Worm (Caenorhabditis elegans) whole organism, L2 larva: Measurements from ENCODE around the gene zipt-15.

Source experiments
- R02D3.7 ChIP-seq: fragments of 150-350 bp; optimal IDR thresholded peaks from 2 replicates; lab custom pipeline; 2014; ENCODE audit warnings: missing biosample characterization, missing genetic modification characterization
- ZK546.5 ChIP-seq: sonication (generic microtip); optimal IDR thresholded peaks from 2 replicates; lab custom pipeline; 2017; ENCODE audit warnings: missing biosample characterization, missing genetic modification characterization
- aly-2 ChIP-seq: fragments of 150-350 bp; optimal IDR thresholded peaks from 2 replicates; lab custom pipeline; 2014; ENCODE audit warnings: missing biosample characterization, missing genetic modification characterization
- ceh-82 ChIP-seq: fragments of 150-350 bp; optimal IDR thresholded peaks from 2 replicates; lab custom pipeline; 2014; ENCODE audit warnings: missing biosample characterization, missing genetic modification characterization
- elt-3 ChIP-seq: sonication (generic microtip); optimal IDR thresholded peaks from 2 replicates; lab custom pipeline; 2017; ENCODE audit warnings: missing biosample characterization, missing genetic modification characterization
- fos-1 ChIP-seq: fragments of 150-350 bp; optimal IDR thresholded peaks from 2 replicates; lab custom pipeline; 2014; ENCODE audit warnings: missing biosample characterization, missing genetic modification characterization
- lin-11 ChIP-seq: fragments of 150-350 bp; sonication (generic microtip); optimal IDR thresholded peaks from 2 replicates; lab custom pipeline; 2014; ENCODE audit warnings: missing biosample characterization, missing genetic modification characterization, inconsistent platforms, mixed read lengths
- lsy-2 ChIP-seq, 2 experiments: fragments of 150-350 bp in 1 of 2; sonication (generic microtip) in 1 of 2; optimal IDR thresholded peaks; 2 replicates each; lab custom pipeline; 2014 to 2017; ENCODE audit warnings: missing biosample characterization in 2 of 2, missing genetic modification characterization in 2 of 2
- mdl-1 ChIP-seq, 2 experiments: fragments of 150-350 bp in 1 of 2; sonication (generic microtip) in 1 of 2; optimal IDR thresholded peaks; 2 replicates each; lab custom pipeline; 2017; ENCODE audit warnings: missing biosample characterization in 2 of 2, missing genetic modification characterization in 2 of 2
- nhr-11 ChIP-seq: fragments of 150-350 bp; optimal IDR thresholded peaks from 2 replicates; lab custom pipeline; 2014; ENCODE audit warnings: missing biosample characterization, missing genetic modification characterization
- nhr-25 ChIP-seq: fragments of 150-350 bp; sonication (generic microtip); optimal IDR thresholded peaks from 3 replicates; lab custom pipeline; 2014; ENCODE audit warnings: missing biosample characterization, missing genetic modification characterization
- skn-1 ChIP-seq: sonication (generic microtip); optimal IDR thresholded peaks from 2 replicates; lab custom pipeline; 2017; ENCODE audit warnings: missing biosample characterization, missing genetic modification characterization
- unc-39 ChIP-seq: fragments of 150-350 bp; optimal IDR thresholded peaks from 2 replicates; lab custom pipeline; 2014; ENCODE audit warnings: missing biosample characterization, missing genetic modification characterization
- ztf-4 ChIP-seq: fragments of 150-350 bp; optimal IDR thresholded peaks from 2 replicates; lab custom pipeline; 2014; ENCODE audit warnings: missing biosample characterization, missing genetic modification characterization

DNA sequence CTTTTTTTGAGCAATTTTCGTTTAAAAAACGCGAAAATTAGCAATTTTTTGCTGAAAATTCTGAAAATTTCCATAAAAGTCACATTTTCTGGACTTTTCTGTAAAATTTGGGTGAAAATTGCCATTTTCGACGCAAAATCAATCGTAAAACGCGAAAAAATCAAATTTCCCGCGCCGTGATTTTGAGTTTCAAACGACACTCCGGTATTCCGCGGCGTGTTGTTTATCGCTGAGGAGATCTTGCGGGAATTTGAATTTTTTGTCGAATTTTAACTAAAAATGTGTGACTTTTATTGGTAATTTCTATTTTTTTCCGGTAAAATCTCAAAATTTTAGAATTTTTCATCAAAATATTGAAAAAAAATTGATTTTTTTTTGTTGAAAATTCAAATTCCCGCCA, 23.6 kb downstream of the zipt-15 start:
- no peak for TF ChIP-seq lsy-2 (tag; optimal IDR thresholded peaks at IDR 0.05; lab: Kevin White, UChicago)
- no peak for TF ChIP-seq ceh-82 (tag; lab: Kevin White, UChicago)
- no peak for TF ChIP-seq nhr-11 (tag; lab: Kevin White, UChicago)
- TF ChIP-seq ZK546.5 (tag; lab: Kevin White, UChicago), result no peak
- TF ChIP-seq unc-39 (tag; lab: Kevin White, UChicago), result no peak
- TF ChIP-seq fos-1, result no peak
- no peak for TF ChIP-seq R02D3.7 (tag; lab: Kevin White, UChicago)
- TF ChIP-seq skn-1, result no peak
- TF ChIP-seq nhr-25, result no peak
- no peak for TF ChIP-seq ztf-4 (tag; lab: Kevin White, UChicago)
- TF ChIP-seq aly-2 (tag; lab: Kevin White, UChicago), result no peak
- TF ChIP-seq lin-11 (tag; lab: Kevin White, UChicago), result no peak
- TF ChIP-seq mdl-1 (tag; optimal IDR thresholded peaks at IDR 0.05; lab: Kevin White, UChicago), result no peak
- TF ChIP-seq elt-3, result no peak
